Worm (Caenorhabditis elegans): ENCODE data around the gene C26B2.7.

DNA sequence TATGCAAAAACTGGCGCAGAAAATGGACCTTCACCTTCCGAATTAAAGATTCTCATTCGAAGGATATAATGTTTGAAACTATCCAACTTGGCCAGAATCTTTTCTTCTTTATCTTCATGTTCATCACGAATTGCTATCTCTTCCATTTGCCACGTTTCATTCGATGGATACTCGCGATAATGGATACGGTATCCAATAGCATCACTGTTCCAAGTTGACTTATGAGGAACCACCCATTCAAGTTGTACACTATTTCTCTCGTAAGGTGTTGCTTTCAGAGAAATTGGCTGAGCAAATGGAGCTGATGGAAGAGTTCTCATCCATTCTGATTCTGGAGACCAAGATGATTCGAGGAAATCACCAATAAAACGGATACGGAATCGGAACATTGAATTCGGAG lies 21.4 kb upstream of the C26B2.7 start:
- no peak for TF ChIP-seq him-1 (tag; optimal IDR thresholded peaks at IDR 0.05)
- TF ChIP-seq dao-5 (tag; optimal IDR thresholded peaks at IDR 0.05): no peak
